Fruit fly (Drosophila melanogaster) whole organism, embryonic: ENCODE measurements around the gene CG17819.

Experiments
- Bgb ChIP-seq: fragments of 200-800 bp; sonication (Bioruptor generic); IDR thresholded peaks from 2 replicates; pipeline ENCODE4 v1.3.6; 2022; ENCODE audit warnings: missing biosample characterization, missing genetic modification characterization; ENCODE audit not compliant: partially characterized antibody
- Bteb2 ChIP-seq: fragments of 200-800 bp; sonication (Bioruptor generic); optimal IDR thresholded peaks from 2 replicates; lab custom pipeline; 2016; ENCODE audit warnings: missing biosample characterization, missing genetic modification characterization
- CG10462 ChIP-seq: fragments of 200-800 bp; sonication (Bioruptor generic); optimal IDR thresholded peaks from 2 replicates; lab custom pipeline; 2016; ENCODE audit warnings: missing biosample characterization, missing genetic modification characterization
- CG10543 ChIP-seq: fragments of 200-800 bp; sonication (Bioruptor generic); optimal IDR thresholded peaks from 3 replicates; lab custom pipeline; 2017; ENCODE audit warnings: missing biosample characterization, mild to moderate bottlenecking, missing genetic modification characterization, moderate library complexity
- CG11456 ChIP-seq: fragments of 200-800 bp; sonication (Bioruptor generic); IDR thresholded peaks from 3 replicates; pipeline ENCODE4 v1.3.6; 2022; ENCODE audit warnings: missing biosample characterization, missing genetic modification characterization
- CG11504 ChIP-seq: fragments of 200-800 bp; sonication (Bioruptor generic); optimal IDR thresholded peaks from 3 replicates; lab custom pipeline; 2019; ENCODE audit warnings: missing biosample characterization, mild to moderate bottlenecking, missing genetic modification characterization, moderate library complexity
- CG11560 ChIP-seq: fragments of 200-800 bp; sonication (Bioruptor generic); IDR thresholded peaks from 3 replicates; pipeline ENCODE4 v1.3.6; 2022; ENCODE audit warnings: missing biosample characterization, missing genetic modification characterization
- CG13123 ChIP-seq: fragments of 200-800 bp; sonication (Bioruptor generic); optimal IDR thresholded peaks from 2 replicates; lab custom pipeline; 2016; ENCODE audit warnings: missing biosample characterization, missing genetic modification characterization
- CG13287 ChIP-seq: fragments of 200-800 bp; sonication (Bioruptor generic); IDR thresholded peaks from 2 replicates; pipeline ENCODE4 v1.3.6; 2022; ENCODE audit warnings: missing biosample characterization, missing genetic modification characterization; ENCODE audit not compliant: partially characterized antibody
- CG14441 ChIP-seq: fragments of 200-800 bp; sonication (Bioruptor generic); IDR thresholded peaks from 2 replicates; pipeline ENCODE4 v1.3.6; 2022; ENCODE audit warnings: missing biosample characterization, missing genetic modification characterization
- CG17186 ChIP-seq: fragments of 200-800 bp; sonication (Bioruptor generic); optimal IDR thresholded peaks from 3 replicates; lab custom pipeline; 2017; ENCODE audit warnings: missing biosample characterization, missing genetic modification reagents, missing genetic modification characterization
- CG17328 ChIP-seq: fragments of 200-800 bp; sonication (Bioruptor generic); IDR thresholded peaks from 2 replicates; pipeline ENCODE4 v1.3.6; 2022; ENCODE audit warnings: missing biosample characterization, missing genetic modification characterization
- CG2116 ChIP-seq: fragments of 200-800 bp; sonication (Bioruptor generic); optimal IDR thresholded peaks from 3 replicates; lab custom pipeline; 2018; ENCODE audit warnings: missing biosample characterization, mild to moderate bottlenecking, missing genetic modification characterization
- CG2678 ChIP-seq: fragments of 200-800 bp; sonication (Bioruptor generic); optimal IDR thresholded peaks from 3 replicates; lab custom pipeline; 2019; ENCODE audit warnings: missing biosample characterization, mild to moderate bottlenecking, missing genetic modification characterization, moderate library complexity
- CG31388 ChIP-seq: fragments of 200-800 bp; sonication (Bioruptor generic); optimal IDR thresholded peaks from 2 replicates; lab custom pipeline; 2016; ENCODE audit warnings: missing biosample characterization, missing genetic modification characterization
- CG42726 ChIP-seq: fragments of 200-800 bp; sonication (Bioruptor generic); IDR thresholded peaks from 2 replicates; pipeline ENCODE4 v1.3.6; 2022; ENCODE audit warnings: missing biosample characterization, missing genetic modification characterization; ENCODE audit not compliant: partially characterized antibody
- CG4328 ChIP-seq: fragments of 200-800 bp; sonication (Bioruptor generic); optimal IDR thresholded peaks from 3 replicates; lab custom pipeline; 2017; ENCODE audit warnings: missing biosample characterization, missing genetic modification reagents, missing genetic modification characterization
- CG4404 ChIP-seq: fragments of 200-800 bp; sonication (Bioruptor generic); IDR thresholded peaks from 2 replicates; pipeline ENCODE4 v1.3.6; 2022; ENCODE audit warnings: missing biosample characterization, missing genetic modification characterization
- CG6254 ChIP-seq: fragments of 200-800 bp; sonication (Bioruptor generic); optimal IDR thresholded peaks from 3 replicates; lab custom pipeline; 2017; ENCODE audit warnings: mild to moderate bottlenecking, missing biosample characterization, missing genetic modification reagents, missing genetic modification characterization
- Doc2 ChIP-seq: fragments of 200-800 bp; sonication (Bioruptor generic); IDR thresholded peaks from 2 replicates; pipeline ENCODE4 v1.3.6; 2022; ENCODE audit warnings: missing biosample characterization, missing genetic modification characterization
- Dref ChIP-seq: fragments of 200-800 bp; sonication (Bioruptor generic); IDR thresholded peaks from 2 replicates; pipeline ENCODE4 v1.3.6; 2022; ENCODE audit warnings: missing biosample characterization, missing genetic modification characterization
- E2f1 ChIP-seq: fragments of 200-800 bp; sonication (Bioruptor generic); IDR thresholded peaks from 2 replicates; pipeline ENCODE4 v1.3.6; 2022; ENCODE audit warnings: missing biosample characterization, missing genetic modification characterization
- H15 ChIP-seq: fragments of 200-800 bp; sonication (Bioruptor generic); IDR thresholded peaks from 3 replicates; pipeline ENCODE4 v1.3.6; 2022; ENCODE audit warnings: missing biosample characterization, missing genetic modification characterization
- HHEX ChIP-seq: fragments of 200-800 bp; sonication (Bioruptor generic); optimal IDR thresholded peaks from 3 replicates; lab custom pipeline; 2017; ENCODE audit warnings: missing biosample characterization, mild to moderate bottlenecking, missing genetic modification characterization, missing genetic modification reagents
- HLH4C ChIP-seq: fragments of 200-800 bp; sonication (Bioruptor generic); IDR thresholded peaks from 3 replicates; pipeline ENCODE4 v1.3.6; 2022; ENCODE audit warnings: missing biosample characterization, missing genetic modification characterization; ENCODE audit not compliant: partially characterized antibody
- MTF-1 ChIP-seq: fragments of 200-800 bp; sonication (Bioruptor generic); optimal IDR thresholded peaks from 2 replicates; lab custom pipeline; 2018; ENCODE audit warnings: missing biosample characterization, mild to moderate bottlenecking, missing genetic modification characterization, borderline replicate concordance
- Nf-YC ChIP-seq: fragments of 200-800 bp; optimal IDR thresholded peaks from 3 replicates; lab custom pipeline; 2019; ENCODE audit warnings: missing biosample characterization, mild to moderate bottlenecking, missing genetic modification characterization, moderate library complexity
- Oaz ChIP-seq: fragments of 200-800 bp; sonication (Bioruptor generic); IDR thresholded peaks from 2 replicates; pipeline ENCODE4 v1.3.6; 2022; ENCODE audit warnings: missing biosample characterization, missing genetic modification characterization
- Rfx ChIP-seq: fragments of 200-800 bp; sonication (Bioruptor generic); IDR thresholded peaks from 2 replicates; pipeline ENCODE4 v1.3.6; 2022; ENCODE audit warnings: missing biosample characterization, missing genetic modification characterization
- Vsx1 ChIP-seq: fragments of 200-800 bp; sonication (Bioruptor generic); optimal IDR thresholded peaks from 2 replicates; lab custom pipeline; 2017; ENCODE audit warnings: missing biosample characterization, mild to moderate bottlenecking, missing genetic modification characterization, missing genetic modification reagents
- amos ChIP-seq: fragments of 200-800 bp; sonication (Bioruptor generic); IDR thresholded peaks from 2 replicates; pipeline ENCODE4 v1.3.6; 2022; ENCODE audit warnings: missing biosample characterization, missing genetic modification characterization; ENCODE audit not compliant: partially characterized antibody
- bbx ChIP-seq: fragments of 200-800 bp; sonication (Bioruptor generic); IDR thresholded peaks from 2 replicates; pipeline ENCODE4 v1.3.6; 2022; ENCODE audit warnings: missing biosample characterization, missing genetic modification characterization; ENCODE audit not compliant: partially characterized antibody
- bigmax ChIP-seq: fragments of 200-800 bp; sonication (Bioruptor generic); optimal IDR thresholded peaks from 2 replicates; lab custom pipeline; 2018; ENCODE audit warnings: missing biosample characterization, mild to moderate bottlenecking, missing genetic modification characterization
- cad ChIP-seq: fragments of >200 bp; optimal IDR thresholded peaks from 2 replicates; lab custom pipeline; 2017; ENCODE audit warnings: missing biosample characterization, missing genetic modification characterization
- cato ChIP-seq: fragments of 200-800 bp; sonication (Bioruptor generic); optimal IDR thresholded peaks from 2 replicates; lab custom pipeline; 2016; ENCODE audit warnings: missing biosample characterization, missing genetic modification characterization, borderline replicate concordance
- cwo ChIP-seq: fragments of 200-800 bp; sonication (Bioruptor generic); optimal IDR thresholded peaks from 3 replicates; lab custom pipeline; 2017; ENCODE audit warnings: missing biosample characterization, missing genetic modification characterization, mild to moderate bottlenecking, moderate library complexity, missing genetic modification reagents
- dm ChIP-seq: fragments of 200-800 bp; sonication (Bioruptor generic); optimal IDR thresholded peaks from 3 replicates; lab custom pipeline; 2016; ENCODE audit warnings: missing biosample characterization, missing genetic modification characterization
- en ChIP-seq: fragments of 200-800 bp; sonication (Bioruptor generic); optimal IDR thresholded peaks from 2 replicates; lab custom pipeline; 2016; ENCODE audit warnings: missing biosample characterization, missing genetic modification characterization
- fd102C ChIP-seq: fragments of 200-800 bp; sonication (Bioruptor generic); optimal IDR thresholded peaks from 2 replicates; lab custom pipeline; 2018; ENCODE audit warnings: missing biosample characterization, mild to moderate bottlenecking, missing genetic modification characterization, moderate library complexity
- hbn ChIP-seq: fragments of 200-800 bp; sonication (Bioruptor generic); IDR thresholded peaks from 2 replicates; pipeline ENCODE4 v1.3.6; 2022; ENCODE audit warnings: missing biosample characterization, missing genetic modification characterization; ENCODE audit not compliant: partially characterized antibody
- inv ChIP-seq: fragments of 200-800 bp; sonication (Bioruptor generic); IDR thresholded peaks from 2 replicates; pipeline ENCODE4 v1.3.6; 2022; ENCODE audit warnings: missing biosample characterization, missing genetic modification characterization; ENCODE audit not compliant: partially characterized antibody
- ken ChIP-seq: fragments of 200-800 bp; sonication (Bioruptor generic); IDR thresholded peaks from 3 replicates; pipeline ENCODE4 v1.3.6; 2022; ENCODE audit warnings: missing biosample characterization, missing genetic modification characterization
- nom ChIP-seq: fragments of 200-800 bp; sonication (Bioruptor generic); optimal IDR thresholded peaks from 2 replicates; lab custom pipeline; 2017; ENCODE audit warnings: missing biosample characterization, missing genetic modification characterization, mild to moderate bottlenecking, moderate library complexity, missing genetic modification reagents
- pho ChIP-seq: fragments of 200-800 bp; sonication (Bioruptor generic); optimal IDR thresholded peaks from 2 replicates; lab custom pipeline; 2016; ENCODE audit warnings: missing biosample characterization, missing genetic modification characterization
- pros ChIP-seq: fragments of 200-800 bp; sonication (Bioruptor generic); optimal IDR thresholded peaks from 3 replicates; lab custom pipeline; 2019; ENCODE audit warnings: missing biosample characterization, mild to moderate bottlenecking, missing genetic modification characterization, moderate library complexity
- rib ChIP-seq: fragments of 200-800 bp; sonication (Bioruptor generic); IDR thresholded peaks from 2 replicates; pipeline ENCODE4 v1.3.6; 2022; ENCODE audit warnings: missing biosample characterization, missing genetic modification characterization
- ro ChIP-seq: fragments of 200-800 bp; sonication (Bioruptor generic); IDR thresholded peaks from 2 replicates; pipeline ENCODE4 v1.3.6; 2022; ENCODE audit warnings: missing biosample characterization, missing genetic modification characterization
- shn ChIP-seq: fragments of 200-800 bp; sonication (Bioruptor generic); optimal IDR thresholded peaks from 3 replicates; lab custom pipeline; 2016; ENCODE audit warnings: missing biosample characterization, missing genetic modification characterization
- sima ChIP-seq: fragments of 200-800 bp; sonication (Bioruptor generic); optimal IDR thresholded peaks from 2 replicates; lab custom pipeline; 2016; ENCODE audit warnings: missing biosample characterization, missing genetic modification characterization
- stc ChIP-seq: fragments of 200-800 bp; sonication (Bioruptor generic); IDR thresholded peaks from 2 replicates; pipeline ENCODE4 v1.3.6; 2022; ENCODE audit warnings: missing biosample characterization, missing genetic modification characterization
- vfl ChIP-seq: fragments of 200-800 bp; sonication (Bioruptor generic); optimal IDR thresholded peaks from 2 replicates; lab custom pipeline; 2016; ENCODE audit warnings: missing biosample characterization, missing genetic modification characterization

CG17819 gene

DNA sequence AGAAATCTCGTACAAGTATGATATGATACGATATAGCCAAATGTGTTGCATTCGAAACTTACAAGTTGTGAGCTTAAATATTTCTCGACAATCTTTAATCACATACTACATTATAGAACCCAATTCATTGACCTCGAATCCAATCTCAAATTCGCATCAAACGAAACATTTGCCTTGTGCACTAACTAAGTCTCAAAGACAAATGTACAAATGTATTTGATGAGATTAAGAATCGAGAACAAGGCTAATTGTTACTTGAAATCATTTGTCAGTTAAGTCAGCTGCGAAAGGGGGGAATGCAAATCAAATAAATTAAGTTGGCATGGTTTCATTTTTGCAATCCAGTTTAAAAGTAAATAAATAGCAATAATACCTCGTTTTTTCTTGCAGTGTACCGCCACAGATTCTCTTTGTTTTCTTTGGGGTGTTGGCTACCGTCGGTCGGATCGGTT is 46.8 kb downstream of the CG17819 start (continued):
- TF ChIP-seq CG42726 (GFP tag; lab: Robert Waterston, UW) (no peak), rib (GFP tag; lab: Robert Waterston, UW) (no peak), MTF-1 (no peak), Nf-YC (tag; lab: Kevin White, UChicago) (no peak), CG10543 (GFP tag; lab: Kevin White, UChicago) (no peak), cwo (GFP tag; lab: Kevin White, UChicago) (no peak), CG4328 (GFP tag; lab: Kevin White, UChicago) (no peak), HHEX (GFP tag; lab: Kevin White, UChicago) (no peak), pros (no peak), HLH4C (GFP tag; lab: Robert Waterston, UW) (no peak), dm (GFP tag; lab: Kevin White, UChicago) (no peak), Bteb2 (GFP tag; lab: Kevin White, UChicago) (no peak), shn (GFP tag; lab: Kevin White, UChicago) (peak; percentile 3), CG13287 (GFP tag; lab: Robert Waterston, UW) (no peak), cato (no peak), CG31388 (GFP tag; lab: Kevin White, UChicago) (no peak), bigmax (GFP tag; lab: Kevin White, UChicago) (no peak), Rfx (GFP tag; lab: Robert Waterston, UW) (no peak), en (GFP tag; lab: Kevin White, UChicago) (no peak), CG4404 (GFP tag; lab: Robert Waterston, UW) (no peak), ro (GFP tag; lab: Robert Waterston, UW) (no peak), H15 (no peak), sima (GFP tag; lab: Kevin White, UChicago) (no peak), CG11456 (GFP tag; lab: Robert Waterston, UW) (no peak), fd102C (GFP tag; lab: Kevin White, UChicago) (no peak), CG11504 (tag; lab: Kevin White, UChicago) (peak; percentile 59), Oaz (no peak), CG10462 (GFP tag; lab: Kevin White, UChicago) (no peak), CG2116 (no peak), ken (no peak), vfl (GFP tag; lab: Kevin White, UChicago) (no peak), inv (GFP tag; lab: Robert Waterston, UW) (no peak), Doc2 (GFP tag; lab: Robert Waterston, UW) (no peak), pho (GFP tag; lab: Kevin White, UChicago) (no peak), CG13123 (GFP tag; lab: Kevin White, UChicago) (no peak), bbx (GFP tag; lab: Robert Waterston, UW) (no peak), cad (GFP tag; lab: Kevin White, UChicago) (no peak), CG14441 (GFP tag; lab: Robert Waterston, UW) (no peak), amos (GFP tag; lab: Robert Waterston, UW) (no peak), CG11560 (tag; lab: Robert Waterston, UW) (no peak), CG17328 (GFP tag; lab: Robert Waterston, UW) (no peak), CG17186 (GFP tag; lab: Kevin White, UChicago) (no peak), nom (GFP tag; lab: Kevin White, UChicago) (peak; percentile 29), Vsx1 (GFP tag; lab: Kevin White, UChicago) (no peak), CG6254 (GFP tag; lab: Kevin White, UChicago) (no peak), stc (GFP tag; lab: Robert Waterston, UW) (no peak), CG2678 (tag; lab: Kevin White, UChicago) (peak; percentile 32), Dref (no peak), Bgb (GFP tag; lab: Robert Waterston, UW) (no peak), hbn (no peak), E2f1 (GFP tag; lab: Robert Waterston, UW) (no peak)
